Fruit fly (Drosophila melanogaster): ENCODE results near the gene MED30.

The MED30 gene

DNA sequence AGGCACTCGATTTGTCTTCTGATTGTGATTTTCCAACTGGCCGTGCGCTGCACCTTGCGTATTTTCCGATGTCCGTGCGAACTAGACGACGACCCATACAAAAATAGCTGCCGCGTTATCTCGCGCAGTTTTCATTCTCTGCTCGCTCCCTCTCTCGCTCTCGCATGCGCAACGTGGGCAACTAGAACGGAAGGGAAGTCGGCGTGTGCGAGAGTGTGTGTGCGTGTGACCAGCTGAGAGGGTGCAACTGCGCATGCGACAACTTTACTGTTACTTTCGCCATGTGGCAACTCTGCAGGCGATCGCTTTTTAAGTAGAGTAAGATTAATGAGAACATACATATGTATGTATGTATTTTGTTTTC lies 31.5 kb upstream of the MED30 start, which contains the start of gene ebd1 (continued):
- TF ChIP-seq crc (GFP tag; optimal IDR thresholded peaks at IDR 0.05) (no peak), vnd (GFP tag; IDR thresholded peaks at IDR 0.05; ENCODE audit: partially characterized antibody) (no peak), sima (GFP tag; optimal IDR thresholded peaks at IDR 0.05) (no peak), CG13123 (GFP tag; optimal IDR thresholded peaks at IDR 0.05) (no peak), Meics (GFP tag; optimal IDR thresholded peaks at IDR 0.05) (no peak), CG16813 (GFP tag; IDR thresholded peaks at IDR 0.05; ENCODE audit: partially characterized antibody) (no peak), H15 (GFP tag; IDR thresholded peaks at IDR 0.05) (no peak), CG9817 (tag; optimal IDR thresholded peaks at IDR 0.05) (no peak), dimm (GFP tag; IDR thresholded peaks at IDR 0.05) (no peak), seq (GFP tag; IDR thresholded peaks at IDR 0.05) (no peak), pho (GFP tag; optimal IDR thresholded peaks at IDR 0.05) (no peak), Kr (GFP tag; optimal IDR thresholded peaks at IDR 0.05) (peak; percentile 35), stc (GFP tag; IDR thresholded peaks at IDR 0.05) (no peak), Usf (GFP tag; optimal IDR thresholded peaks at IDR 0.05) (no peak), CG13624 (GFP tag; optimal IDR thresholded peaks at IDR 0.05) (no peak), CG4854 (GFP tag; optimal IDR thresholded peaks at IDR 0.05) (no peak), CG13287 (GFP tag; IDR thresholded peaks at IDR 0.05; ENCODE audit: partially characterized antibody) (0 out of 2 replicates have a peak, but pooled peaks have one; percentile 34), pnt (GFP tag; optimal IDR thresholded peaks at IDR 0.05) (no peak), Oaz (GFP tag; IDR thresholded peaks at IDR 0.05) (no peak), CG7372 (GFP tag; IDR thresholded peaks at IDR 0.05) (no peak), sug (tag; optimal IDR thresholded peaks at IDR 0.05) (peak; percentile 19), CG3163 (GFP tag; optimal IDR thresholded peaks at IDR 0.05) (peak; percentile 45), CG4424 (GFP tag; optimal IDR thresholded peaks at IDR 0.05) (no peak), jumu (GFP tag; optimal IDR thresholded peaks at IDR 0.05) (no peak), Sin3A (optimal IDR thresholded peaks at IDR 0.05) (no peak), pb (GFP tag; optimal IDR thresholded peaks at IDR 0.05) (no peak), Lhr (GFP tag; optimal IDR thresholded peaks at IDR 0.05) (no peak), CG15514 (GFP tag; optimal IDR thresholded peaks at IDR 0.05) (peak; percentile 23), CG11695 (GFP tag; IDR thresholded peaks at IDR 0.05) (no peak), CG4282 (GFP tag; optimal IDR thresholded peaks at IDR 0.05) (no peak), CG1832 (GFP tag; optimal IDR thresholded peaks at IDR 0.05) (peak; percentile 80), esg (GFP tag; conservative IDR thresholded peaks at IDR 0.05) (no peak), CG10147 (GFP tag; optimal IDR thresholded peaks at IDR 0.05) (no peak), otp (GFP tag; IDR thresholded peaks at IDR 0.05) (no peak), Sry-δ (GFP tag; optimal IDR thresholded peaks at IDR 0.05) (no peak), scrt (GFP tag; optimal IDR thresholded peaks at IDR 0.05) (no peak), NC2β (GFP tag; optimal IDR thresholded peaks at IDR 0.05) (no peak), Aef1 (GFP tag; IDR thresholded peaks at IDR 0.05) (0 out of 3 replicates have a peak, but pooled peaks have one; percentile 4), CG15601 (tag; optimal IDR thresholded peaks at IDR 0.05) (no peak), CG1602 (GFP tag; optimal IDR thresholded peaks at IDR 0.05) (no peak), CG15479 (GFP tag; optimal IDR thresholded peaks at IDR 0.05) (peak; percentile 95), her (GFP tag; optimal IDR thresholded peaks at IDR 0.05) (no peak), HLHmδ (GFP tag; optimal IDR thresholded peaks at IDR 0.05) (peak; percentile 89), Ssrp (tag; optimal IDR thresholded peaks at IDR 0.05) (no peak), trh (GFP tag; optimal IDR thresholded peaks at IDR 0.05) (no peak), CG18011 (GFP tag; optimal IDR thresholded peaks at IDR 0.05) (no peak), Hand (GFP tag; optimal IDR thresholded peaks at IDR 0.05) (no peak), nmo (GFP tag; optimal IDR thresholded peaks at IDR 0.05) (no peak), Xrp1 (GFP tag; IDR thresholded peaks at IDR 0.05) (no peak), CG12299 (tag; optimal IDR thresholded peaks at IDR 0.05) (no peak), CG15269 (tag; optimal IDR thresholded peaks at IDR 0.05) (no peak), CG18619 (GFP tag; optimal IDR thresholded peaks at IDR 0.05) (no peak)

Measured in whole organism, embryonic.